Worm (Caenorhabditis elegans): ENCODE measurements around the gene Y45F3A.9.

DNA sequence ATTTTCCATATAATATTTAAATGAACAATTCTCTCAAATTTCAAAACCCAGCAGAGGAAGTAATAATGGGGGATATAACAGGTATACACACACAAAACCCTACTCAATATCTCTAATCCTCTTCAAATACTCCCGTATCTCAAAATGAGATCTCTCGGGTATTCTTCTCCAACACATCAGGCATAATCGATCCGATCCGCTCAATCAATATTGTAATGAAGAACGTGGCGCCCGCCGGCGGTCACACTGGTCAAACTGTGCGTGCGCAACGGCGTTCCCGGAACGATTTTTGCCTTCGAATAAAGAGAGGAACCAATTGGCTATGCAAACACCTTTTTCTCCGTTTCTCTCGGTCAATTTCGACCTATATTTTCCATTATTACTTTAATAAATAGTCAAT lies 32.4 kb downstream of the Y45F3A.9 start:
- no peak for TF ChIP-seq nhr-120 (GFP tag; IDR thresholded peaks at IDR 0.05)
- TF ChIP-seq ets-4 (GFP tag; optimal IDR thresholded peaks at IDR 0.05): no peak
- no peak for TF ChIP-seq lag-1 (GFP tag; IDR thresholded peaks at IDR 0.05)
- no peak for TF ChIP-seq F49E8.2 (tag; optimal IDR thresholded peaks at IDR 0.05; ENCODE audit: insufficient read depth)
- no peak for TF ChIP-seq tbx-9 (tag; optimal IDR thresholded peaks at IDR 0.05; ENCODE audit: borderline replicate concordance)
- TF ChIP-seq madf-8 (GFP tag; conservative IDR thresholded peaks at IDR 0.05): no peak
- no peak for TF ChIP-seq snpc-4 (GFP tag; optimal IDR thresholded peaks at IDR 0.05)
- TF ChIP-seq snpc-4 (tag; optimal IDR thresholded peaks at IDR 0.05): no peak
- TF ChIP-seq madf-3 (GFP tag; IDR thresholded peaks at IDR 0.05): no peak
- TF ChIP-seq B0035.1 (tag; optimal IDR thresholded peaks at IDR 0.05): no peak

Data from whole organism, young adult.